Worm (Caenorhabditis elegans) whole organism, late embryonic: Measurements from ENCODE around the gene F43E2.6.

Experiments
- F13H6.1 ChIP-seq: sonication (generic microtip); optimal IDR thresholded peaks from 2 replicates; lab custom pipeline; 2016; ENCODE audit warnings: missing genetic modification characterization, missing compliant biosample characterization
- K09A11.1 ChIP-seq: sonication (generic microtip); optimal IDR thresholded peaks from 2 replicates; lab custom pipeline; 2017; ENCODE audit warnings: antibody characterized with exemption, mild to moderate bottlenecking, missing genetic modification characterization, missing compliant biosample characterization; ENCODE audit not compliant: insufficient read depth
- Y22D7AL.16 ChIP-seq: sonication (generic microtip); optimal IDR thresholded peaks from 2 replicates; lab custom pipeline; 2016; ENCODE audit warnings: missing genetic modification characterization, missing compliant biosample characterization
- ama-1 ChIP-seq: fragments of 150-350 bp; optimal IDR thresholded peaks from 2 replicates; lab custom pipeline; 2014
- ceh-18 ChIP-seq: sonication (generic microtip); optimal IDR thresholded peaks from 2 replicates; lab custom pipeline; 2016; ENCODE audit warnings: missing genetic modification characterization, missing compliant biosample characterization
- ceh-19 ChIP-seq: fragments of 200-800 bp; sonication (Bioruptor generic); optimal IDR thresholded peaks from 2 replicates; lab custom pipeline; 2018; ENCODE audit warnings: mild to moderate bottlenecking, missing genetic modification characterization, missing compliant biosample characterization
- ceh-22 ChIP-seq: sonication (generic microtip); optimal IDR thresholded peaks from 2 replicates; lab custom pipeline; 2017; ENCODE audit warnings: missing biosample characterization, missing genetic modification characterization
- ceh-24 ChIP-seq: sonication (generic microtip); optimal IDR thresholded peaks from 2 replicates; lab custom pipeline; 2016; ENCODE audit warnings: mild to moderate bottlenecking, missing genetic modification characterization, missing compliant biosample characterization
- ceh-30 ChIP-seq: fragments of 150-350 bp; optimal IDR thresholded peaks from 2 replicates; lab custom pipeline; 2014; ENCODE audit warnings: missing biosample characterization, missing genetic modification characterization
- ceh-31 ChIP-seq: sonication (generic microtip); optimal IDR thresholded peaks from 2 replicates; lab custom pipeline; 2016; ENCODE audit warnings: missing genetic modification characterization, missing compliant biosample characterization
- ceh-34 ChIP-seq: sonication (generic microtip); optimal IDR thresholded peaks from 2 replicates; lab custom pipeline; 2016; ENCODE audit warnings: mild to moderate bottlenecking, missing genetic modification characterization, missing compliant biosample characterization
- ceh-6 ChIP-seq: fragments of 200-800 bp; sonication (Bioruptor generic); optimal IDR thresholded peaks from 2 replicates; lab custom pipeline; 2018; ENCODE audit warnings: mild to moderate bottlenecking, missing genetic modification characterization, missing compliant biosample characterization
- ceh-9 ChIP-seq: sonication (generic microtip); optimal IDR thresholded peaks from 2 replicates; lab custom pipeline; 2016; ENCODE audit warnings: mild to moderate bottlenecking, missing genetic modification characterization, inconsistent platforms, missing compliant biosample characterization
- dmd-4 ChIP-seq: sonication (generic microtip); optimal IDR thresholded peaks from 2 replicates; lab custom pipeline; 2016; ENCODE audit warnings: borderline replicate concordance, missing genetic modification characterization, missing compliant biosample characterization
- dve-1 ChIP-seq: sonication (generic microtip); optimal IDR thresholded peaks from 2 replicates; lab custom pipeline; 2017; ENCODE audit warnings: antibody characterized with exemption, mild to moderate bottlenecking, missing genetic modification characterization, missing compliant biosample characterization
- elt-2 ChIP-seq: sonication (generic microtip); optimal IDR thresholded peaks from 2 replicates; lab custom pipeline; 2016; ENCODE audit warnings: missing genetic modification reagents, missing genetic modification characterization, missing compliant biosample characterization
- fkh-10 ChIP-seq: fragments of 150-350 bp; optimal IDR thresholded peaks from 2 replicates; lab custom pipeline; 2014; ENCODE audit warnings: missing biosample characterization, missing genetic modification reagents, missing genetic modification characterization
- fkh-6 ChIP-seq: sonication (generic microtip); optimal IDR thresholded peaks from 2 replicates; lab custom pipeline; 2016; ENCODE audit warnings: missing genetic modification characterization, missing compliant biosample characterization
- gmeb-2 ChIP-seq: sonication (generic microtip); optimal IDR thresholded peaks from 2 replicates; lab custom pipeline; 2016; ENCODE audit warnings: missing genetic modification characterization, inconsistent platforms, missing compliant biosample characterization
- hlh-13 ChIP-seq: fragments of 200-800 bp; sonication (Bioruptor generic); optimal IDR thresholded peaks from 2 replicates; lab custom pipeline; 2018; ENCODE audit warnings: mild to moderate bottlenecking, missing genetic modification characterization, missing compliant biosample characterization
- hlh-15 ChIP-seq: sonication (generic microtip); optimal IDR thresholded peaks from 2 replicates; lab custom pipeline; 2016; ENCODE audit warnings: missing genetic modification characterization, missing compliant biosample characterization
- hlh-30 ChIP-seq: sonication (generic microtip); optimal IDR thresholded peaks from 2 replicates; lab custom pipeline; 2017; ENCODE audit warnings: antibody characterized with exemption, missing genetic modification characterization, missing compliant biosample characterization; ENCODE audit not compliant: insufficient read depth
- hlh-8 ChIP-seq: sonication (generic microtip); optimal IDR thresholded peaks from 2 replicates; lab custom pipeline; 2016; ENCODE audit warnings: missing genotype, missing genetic modification characterization, missing compliant biosample characterization
- mec-3 ChIP-seq: sonication (generic microtip); optimal IDR thresholded peaks from 2 replicates; lab custom pipeline; 2016; ENCODE audit warnings: borderline replicate concordance, missing genetic modification characterization, missing compliant biosample characterization
- nfya-1 ChIP-seq: sonication (generic microtip); optimal IDR thresholded peaks from 2 replicates; lab custom pipeline; 2017; ENCODE audit warnings: missing genetic modification characterization, mild to moderate bottlenecking, missing compliant biosample characterization, antibody characterized with exemption, moderate library complexity
- npax-4 ChIP-seq: sonication (generic microtip); optimal IDR thresholded peaks from 2 replicates; lab custom pipeline; 2016; ENCODE audit warnings: missing genetic modification characterization, missing compliant biosample characterization
- pax-1 ChIP-seq: fragments of 150-350 bp; optimal IDR thresholded peaks from 2 replicates; lab custom pipeline; 2014; ENCODE audit warnings: missing biosample characterization, missing genetic modification characterization
- pha-2 ChIP-seq: sonication (generic microtip); optimal IDR thresholded peaks from 2 replicates; lab custom pipeline; 2017; ENCODE audit warnings: mild to moderate bottlenecking, missing genetic modification characterization, missing compliant biosample characterization
- pqm-1 ChIP-seq: sonication (generic microtip); optimal IDR thresholded peaks from 2 replicates; lab custom pipeline; 2016; ENCODE audit warnings: missing genetic modification characterization, missing compliant biosample characterization
- pros-1 ChIP-seq: fragments of 150-350 bp; optimal IDR thresholded peaks from 2 replicates; lab custom pipeline; 2014; ENCODE audit warnings: missing biosample characterization, missing genetic modification reagents, missing genetic modification characterization
- ref-2 ChIP-seq: sonication (generic microtip); optimal IDR thresholded peaks from 2 replicates; lab custom pipeline; 2016; ENCODE audit warnings: missing genetic modification characterization, missing compliant biosample characterization
- rnt-1 ChIP-seq: sonication (generic microtip); optimal IDR thresholded peaks from 2 replicates; lab custom pipeline; 2016; ENCODE audit warnings: missing genetic modification characterization, missing compliant biosample characterization
- sox-4 ChIP-seq: sonication (generic microtip); optimal IDR thresholded peaks from 2 replicates; lab custom pipeline; 2017; ENCODE audit warnings: mild to moderate bottlenecking, missing genetic modification characterization, inconsistent platforms, missing compliant biosample characterization
- syd-9 ChIP-seq: sonication (generic microtip); optimal IDR thresholded peaks from 2 replicates; lab custom pipeline; 2016; ENCODE audit warnings: mild to moderate bottlenecking, missing genetic modification characterization, moderate library complexity, missing compliant biosample characterization
- tbx-2 ChIP-seq: sonication (generic microtip); optimal IDR thresholded peaks from 2 replicates; lab custom pipeline; 2016; ENCODE audit warnings: missing genetic modification characterization, missing compliant biosample characterization
- tbx-7 ChIP-seq: sonication (generic microtip); optimal IDR thresholded peaks from 2 replicates; lab custom pipeline; 2016; ENCODE audit warnings: missing genotype, missing genetic modification characterization, missing compliant biosample characterization
- unc-3 ChIP-seq, 2 experiments: fragments of 200-800 bp in 1 of 2; sonication (Bioruptor generic) in 1 of 2; sonication (generic microtip) in 1 of 2; conservative IDR thresholded peaks in 1 of 2; optimal IDR thresholded peaks in 1 of 2; 2 replicates each; pipeline versions ENCODE4 v1.3.6 to Lab custom; 2016 to 2022; ENCODE audit warnings: missing compliant biosample characterization in 2 of 2, missing genetic modification characterization in 2 of 2, missing genetic modification reagents in 1 of 2
- unc-42 ChIP-seq: sonication (generic microtip); optimal IDR thresholded peaks from 2 replicates; lab custom pipeline; 2016; ENCODE audit warnings: missing genotype, missing genetic modification characterization, missing compliant biosample characterization
- unc-55 ChIP-seq: sonication (generic microtip); optimal IDR thresholded peaks from 2 replicates; lab custom pipeline; 2017; ENCODE audit warnings: missing biosample characterization, missing genetic modification reagents, missing genetic modification characterization
- unc-86 ChIP-seq: sonication (generic microtip); optimal IDR thresholded peaks from 2 replicates; lab custom pipeline; 2016; ENCODE audit warnings: missing genetic modification characterization, missing compliant biosample characterization

Gene F43E2.6

ce11 chrII:7337469-7337893 lies 31.2 kb downstream of the F43E2.6 start:
- TF ChIP-seq tbx-2 (peak; percentile 58), nfya-1 (tag; lab: Kevin White, UChicago) (peak; percentile 3), pax-1 (tag; lab: Kevin White, UChicago) (no peak), mec-3 (no peak), hlh-8 (no peak), K09A11.1 (tag; lab: Kevin White, UChicago) (no peak), ceh-30 (tag; lab: Kevin White, UChicago) (no peak), ceh-6 (GFP tag; lab: Kevin White, UChicago) (no peak), ceh-31 (peak; percentile 17), elt-2 (peak; percentile 36), sox-4 (tag; lab: Kevin White, UChicago) (no peak), dve-1 (tag; lab: Kevin White, UChicago) (peak; percentile 7), F13H6.1 (no peak), rnt-1 (no peak), ceh-18 (peak; percentile 15), fkh-10 (GFP tag; lab: Kevin White, UChicago) (no peak), ceh-19 (GFP tag; lab: Kevin White, UChicago) (no peak), dmd-4 (no peak), syd-9 (no peak), hlh-30 (tag; lab: Kevin White, UChicago) (peak; percentile 63), pha-2 (tag; lab: Kevin White, UChicago) (no peak)

- no peak for TF ChIP-seq pqm-1 (tag; lab: Kevin White, UChicago)
- TF ChIP-seq pax-1 (tag; lab: Kevin White, UChicago): no peak
- TF ChIP-seq rnt-1: no peak
- TF ChIP-seq Y22D7AL.16 (tag; lab: Kevin White, UChicago): no peak
- TF ChIP-seq npax-4 (tag; lab: Kevin White, UChicago): no peak
- TF ChIP-seq hlh-15 (tag; lab: Kevin White, UChicago): no peak
- TF ChIP-seq ceh-24 (tag; lab: Kevin White, UChicago): no peak
- no peak for TF ChIP-seq tbx-7 (tag; lab: Kevin White, UChicago)
- no peak for TF ChIP-seq fkh-6
- no peak for TF ChIP-seq unc-55 (GFP tag; lab: Kevin White, UChicago)
- TF ChIP-seq syd-9: no peak
- TF ChIP-seq hlh-13 (GFP tag; lab: Kevin White, UChicago): no peak
- TF ChIP-seq hlh-8: no peak
- TF ChIP-seq ref-2 (tag; lab: Kevin White, UChicago): no peak
- no peak for TF ChIP-seq pros-1 (tag; lab: Kevin White, UChicago)
- TF ChIP-seq gmeb-2: no peak
- TF ChIP-seq ceh-22 (tag; lab: Kevin White, UChicago): no peak
- TF ChIP-seq unc-3 (GFP tag; conservative IDR thresholded peaks at IDR 0.05; lab: Robert Waterston, UW): no peak
- no peak for TF ChIP-seq unc-3 (tag; optimal IDR thresholded peaks at IDR 0.05; lab: Kevin White, UChicago)
- no peak for TF ChIP-seq ceh-9 (tag; lab: Kevin White, UChicago)
Observed at ce11 chrII:7331224-7331623, 37.4 kb downstream of the F43E2.6 start, which contains the start of gene npax-1. Gene npax-1, minus strand, starts transcription at chrII:7331324.

- peak; percentile 79 for TF ChIP-seq ceh-34 (tag; lab: Kevin White, UChicago)
- peak; percentile 29 for TF ChIP-seq fkh-10 (GFP tag; lab: Kevin White, UChicago)
- TF ChIP-seq ceh-31: peak; percentile 63
- TF ChIP-seq unc-42 (tag; lab: Kevin White, UChicago): peak; percentile 68
- peak; percentile 8 for TF ChIP-seq unc-55 (GFP tag; lab: Kevin White, UChicago)
- no peak for TF ChIP-seq fkh-6
- TF ChIP-seq ceh-19 (GFP tag; lab: Kevin White, UChicago): peak; percentile 30
- TF ChIP-seq ceh-18: peak; percentile 81
- peak; percentile 11 for TF ChIP-seq tbx-2
- TF ChIP-seq unc-86 (tag; lab: Kevin White, UChicago): no peak
- TF ChIP-seq nfya-1 (tag; lab: Kevin White, UChicago): peak; percentile 25
- TF ChIP-seq ceh-22 (tag; lab: Kevin White, UChicago): no peak
- TF ChIP-seq ama-1 (lab: Kevin White, UChicago): no peak
- TF ChIP-seq sox-4 (tag; lab: Kevin White, UChicago): no peak
Observed at ce11 chrII:7326997-7327396, 41.7 kb downstream of the F43E2.6 start.
